Fruit fly (Drosophila melanogaster): ENCODE data around the gene bdwf.

Gene bdwf

DNA sequence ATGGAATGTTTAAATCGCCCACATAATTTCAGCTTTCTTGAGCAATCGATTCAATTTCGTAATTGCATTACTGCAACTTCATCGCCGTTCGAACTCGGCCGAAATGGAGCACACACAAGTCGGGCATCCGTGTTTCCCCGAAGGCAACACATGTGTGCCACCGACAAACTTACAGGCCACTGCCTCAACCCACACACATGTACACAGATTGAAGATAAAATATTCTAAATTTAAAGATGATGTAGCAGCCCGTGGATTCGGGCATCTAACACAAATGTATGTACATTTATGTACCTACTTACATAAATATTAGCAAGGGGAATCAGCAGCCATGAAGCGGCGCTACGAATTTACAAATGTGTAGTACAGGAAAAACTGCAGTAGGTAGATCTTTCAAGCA lies 23.1 kb upstream of the bdwf start:
- TF ChIP-seq CG8478 (optimal IDR thresholded peaks at IDR 0.05): no peak
- no peak for TF ChIP-seq CTCF (optimal IDR thresholded peaks at IDR 0.05)

DNA sequence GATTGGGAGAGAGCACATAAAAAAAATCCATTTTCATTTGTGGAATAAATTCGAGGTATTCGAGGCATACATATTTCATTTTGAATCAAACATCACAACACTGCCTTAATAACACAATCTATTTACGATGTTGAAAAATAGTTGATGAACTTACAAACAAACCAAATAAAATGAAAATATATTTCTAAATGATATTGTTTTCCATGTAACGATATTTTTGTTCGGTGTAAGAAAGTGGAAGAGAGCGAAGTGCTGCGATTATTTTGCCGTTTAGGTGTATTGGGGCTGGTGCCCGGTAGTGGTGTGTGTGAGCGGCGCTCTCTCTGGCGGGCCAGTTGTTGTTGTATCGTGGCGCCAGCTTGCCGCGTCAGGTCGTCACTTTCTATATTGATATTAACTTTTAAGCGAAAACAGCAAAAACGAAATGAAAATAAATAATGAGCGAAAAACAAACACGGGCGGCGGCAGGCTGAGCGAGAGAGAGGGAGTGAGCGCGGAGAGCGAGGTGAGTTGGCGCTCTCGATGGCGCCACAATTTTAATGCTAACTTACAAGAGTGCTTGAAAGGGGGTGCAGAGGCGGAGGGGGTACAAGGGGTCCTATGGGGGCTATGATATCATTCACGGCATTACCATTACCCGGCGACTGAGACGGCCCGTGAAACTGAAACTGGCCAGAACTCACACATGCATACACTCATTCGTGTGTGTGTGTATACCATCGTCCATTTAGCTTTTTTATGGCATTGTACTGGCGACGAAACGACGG lies 22.3 kb upstream of the bdwf start:
- TF ChIP-seq CTCF (optimal IDR thresholded peaks at IDR 0.05): no peak
- no peak for TF ChIP-seq CG8478 (optimal IDR thresholded peaks at IDR 0.05)

DNA sequence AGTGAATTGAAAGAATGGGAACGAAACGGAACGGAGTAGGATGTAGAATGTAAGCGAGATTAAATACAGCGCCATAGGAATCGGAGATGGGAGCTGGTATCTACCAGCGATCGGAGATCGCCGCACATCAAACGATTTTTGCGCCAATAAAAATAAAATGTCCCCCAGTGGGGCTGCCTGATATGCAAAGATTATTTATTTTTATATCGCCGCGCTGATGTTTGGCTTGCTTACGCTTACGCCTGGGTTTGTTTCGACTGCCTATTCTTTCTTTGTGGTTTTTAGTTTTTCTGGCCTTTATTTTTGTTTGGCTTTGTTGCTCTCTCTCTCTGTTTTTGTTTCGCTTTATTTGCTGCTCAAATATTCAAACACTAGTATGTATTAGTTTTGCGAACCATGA lies 20.8 kb upstream of the bdwf start:
- TF ChIP-seq CG8478 (optimal IDR thresholded peaks at IDR 0.05) (no peak), CTCF (optimal IDR thresholded peaks at IDR 0.05) (no peak)

DNA sequence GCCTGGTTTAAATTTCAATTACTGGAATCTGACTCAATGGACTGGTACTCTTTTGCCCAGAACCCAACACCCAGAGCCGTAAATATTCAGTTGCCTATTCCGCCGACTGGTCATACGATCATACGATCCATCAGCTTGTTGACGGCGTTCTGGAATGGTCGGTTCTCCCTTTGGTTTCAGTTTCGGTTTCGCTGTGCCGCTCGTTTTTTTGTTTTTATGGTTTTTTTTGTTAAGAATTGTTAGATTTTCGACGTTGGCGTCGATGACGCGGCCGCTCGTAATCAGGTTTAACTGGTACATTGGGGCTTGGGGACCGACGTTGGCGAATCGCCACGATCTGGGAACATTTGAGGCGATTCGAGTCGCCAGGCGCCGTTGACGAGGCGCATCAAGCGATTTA lies 19.8 kb upstream of the bdwf start:
- TF ChIP-seq CTCF (optimal IDR thresholded peaks at IDR 0.05): no peak
- no peak for TF ChIP-seq CG8478 (optimal IDR thresholded peaks at IDR 0.05)

DNA sequence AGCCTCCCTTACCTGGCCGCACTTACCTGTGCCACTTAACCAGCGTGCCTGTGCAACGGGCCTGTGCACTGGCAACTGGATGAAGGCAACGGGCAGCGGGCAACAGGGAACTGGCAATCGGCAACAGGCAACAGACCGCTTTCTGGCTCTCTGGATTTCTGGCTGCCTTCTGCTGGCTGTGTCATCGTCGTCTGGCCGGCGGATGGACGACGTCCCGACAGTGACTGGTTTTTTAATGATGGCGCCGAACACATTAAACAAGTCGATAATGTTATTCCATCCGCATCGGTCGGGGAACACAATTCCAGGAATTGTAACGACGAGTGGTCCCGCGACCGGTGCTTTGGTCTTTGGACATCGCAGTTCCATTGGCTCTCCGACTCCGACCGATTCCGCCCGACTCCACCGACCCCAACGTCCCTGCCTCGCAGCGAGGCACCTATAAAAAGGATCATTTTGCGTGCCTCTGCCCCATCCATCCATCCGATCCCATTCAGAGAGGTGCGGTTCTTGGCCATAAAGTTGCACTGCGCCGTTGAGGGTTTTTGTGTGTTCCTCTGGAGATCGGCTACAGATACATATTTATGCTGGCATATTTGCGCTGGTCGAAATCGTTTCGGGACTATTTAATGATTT lies 18.9 kb upstream of the bdwf start:
- no peak for TF ChIP-seq CTCF (optimal IDR thresholded peaks at IDR 0.05)
- no peak for TF ChIP-seq CG8478 (optimal IDR thresholded peaks at IDR 0.05)

DNA sequence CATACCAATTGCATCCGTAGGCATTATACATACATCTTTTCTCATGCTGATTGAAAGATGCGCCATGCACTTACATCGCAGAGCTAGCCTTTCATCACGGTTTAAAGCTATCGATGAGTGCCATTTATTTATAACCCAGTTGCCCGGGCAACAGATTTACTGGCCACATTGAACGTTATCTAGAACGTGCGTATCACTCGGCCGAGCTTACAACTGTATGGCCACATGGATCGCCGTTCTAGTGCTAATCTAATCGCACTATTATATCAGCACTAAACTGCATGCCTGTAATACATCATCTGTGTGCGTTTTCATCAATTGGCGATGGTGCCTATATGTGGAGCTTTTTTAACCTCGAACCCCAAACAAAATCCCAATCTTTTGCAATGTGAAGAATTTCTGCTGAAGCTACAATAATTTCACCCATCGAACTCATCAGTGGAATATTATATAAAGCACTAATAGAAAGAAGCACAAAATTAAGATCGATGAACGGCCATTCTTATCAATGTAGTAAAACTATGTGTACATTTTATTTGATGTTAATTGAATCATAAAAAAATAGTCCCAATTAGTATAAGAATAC lies 18.0 kb upstream of the bdwf start:
- no peak for TF ChIP-seq CTCF (optimal IDR thresholded peaks at IDR 0.05)
- TF ChIP-seq CG8478 (optimal IDR thresholded peaks at IDR 0.05): no peak

DNA sequence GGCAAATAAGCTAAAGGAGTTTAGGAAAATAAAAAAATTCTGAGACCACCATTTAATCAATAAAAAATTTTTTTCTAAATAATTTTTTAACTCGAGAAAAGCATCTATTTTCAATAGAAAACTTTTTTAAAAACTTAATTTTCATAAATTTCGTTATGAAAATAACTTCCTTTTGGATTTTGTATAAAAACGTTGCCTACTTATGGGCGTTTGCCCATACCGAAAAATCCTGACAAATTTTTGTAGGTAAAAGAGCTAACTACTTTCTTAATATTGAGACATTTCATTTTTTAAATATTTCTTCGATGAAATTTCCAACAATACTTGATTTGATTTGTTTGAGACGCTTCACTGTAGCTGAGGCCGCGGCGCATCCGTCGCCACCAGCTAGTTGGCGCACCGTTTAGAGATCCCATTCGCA lies 17.3 kb upstream of the bdwf start:
- TF ChIP-seq CG8478 (optimal IDR thresholded peaks at IDR 0.05) (no peak), CTCF (optimal IDR thresholded peaks at IDR 0.05) (no peak)

DNA sequence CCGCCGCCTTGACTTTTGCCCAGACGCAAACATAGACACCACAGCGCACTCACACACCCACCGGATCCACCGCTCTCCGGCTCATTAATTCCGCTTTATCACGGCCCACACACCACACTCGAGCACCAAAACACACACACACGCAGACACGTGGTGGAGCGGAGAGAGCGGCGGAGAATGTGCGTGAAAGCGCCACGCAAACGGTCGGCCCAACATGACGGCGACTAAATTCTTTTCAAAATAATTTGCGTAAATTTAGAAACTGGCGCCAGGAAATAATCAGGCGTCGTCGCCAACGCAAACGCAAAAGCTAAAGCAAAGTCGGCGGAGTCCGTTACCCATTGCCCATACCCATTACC lies 16.9 kb upstream of the bdwf start:
- TF ChIP-seq CG8478 (optimal IDR thresholded peaks at IDR 0.05): no peak
- no peak for TF ChIP-seq CTCF (optimal IDR thresholded peaks at IDR 0.05)

DNA sequence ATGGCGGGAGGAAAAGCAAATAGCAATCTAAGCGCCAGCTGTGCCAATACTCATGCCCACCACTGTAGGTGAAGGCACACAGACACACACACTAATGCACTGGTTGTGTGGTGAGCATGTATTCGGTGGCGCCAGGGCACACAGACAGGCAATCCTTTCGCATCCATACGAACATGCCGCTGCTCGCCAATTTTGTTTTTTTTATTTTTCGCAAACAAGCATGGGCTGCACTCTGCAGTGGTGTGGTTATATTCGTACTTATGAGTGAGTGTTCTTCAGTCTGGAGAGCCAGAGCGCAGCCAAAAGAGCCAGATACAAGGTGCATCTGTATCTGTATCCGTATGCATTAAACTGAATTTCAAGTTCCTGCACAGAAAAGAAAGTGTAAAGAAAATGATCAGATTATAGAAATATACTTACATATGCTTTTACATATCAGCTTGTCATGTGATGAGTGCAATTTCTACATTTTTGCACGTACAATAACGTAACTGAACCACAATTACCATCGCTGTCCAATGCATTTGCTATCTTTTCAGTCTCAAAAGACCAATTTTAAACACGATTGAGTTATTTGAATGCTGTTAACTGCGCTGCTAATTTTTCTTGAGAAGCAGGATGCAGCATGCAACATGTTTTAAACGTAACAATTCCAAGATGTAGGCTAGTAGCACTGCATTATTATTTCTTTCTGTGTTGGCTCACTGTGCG lies 16.3 kb upstream of the bdwf start:
- no peak for TF ChIP-seq CTCF (optimal IDR thresholded peaks at IDR 0.05)
- no peak for TF ChIP-seq CG8478 (optimal IDR thresholded peaks at IDR 0.05)

DNA sequence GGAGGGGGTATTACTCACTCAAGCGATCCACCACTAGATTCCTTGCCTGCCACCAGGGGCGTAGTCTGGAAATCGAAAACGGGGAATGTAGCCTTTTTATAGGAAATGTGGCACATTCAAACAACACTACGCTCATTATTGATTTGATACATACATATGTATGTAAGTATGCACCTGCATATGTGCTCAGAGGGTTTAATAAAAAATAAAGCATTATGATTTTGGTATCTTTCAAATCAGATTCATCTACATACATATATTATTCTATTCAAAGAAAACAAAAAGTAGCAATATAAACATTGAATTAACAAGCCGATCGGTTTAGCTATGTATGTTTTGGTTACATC lies 13.9 kb upstream of the bdwf start:
- TF ChIP-seq CTCF (optimal IDR thresholded peaks at IDR 0.05) (no peak), CG8478 (optimal IDR thresholded peaks at IDR 0.05) (no peak)

DNA sequence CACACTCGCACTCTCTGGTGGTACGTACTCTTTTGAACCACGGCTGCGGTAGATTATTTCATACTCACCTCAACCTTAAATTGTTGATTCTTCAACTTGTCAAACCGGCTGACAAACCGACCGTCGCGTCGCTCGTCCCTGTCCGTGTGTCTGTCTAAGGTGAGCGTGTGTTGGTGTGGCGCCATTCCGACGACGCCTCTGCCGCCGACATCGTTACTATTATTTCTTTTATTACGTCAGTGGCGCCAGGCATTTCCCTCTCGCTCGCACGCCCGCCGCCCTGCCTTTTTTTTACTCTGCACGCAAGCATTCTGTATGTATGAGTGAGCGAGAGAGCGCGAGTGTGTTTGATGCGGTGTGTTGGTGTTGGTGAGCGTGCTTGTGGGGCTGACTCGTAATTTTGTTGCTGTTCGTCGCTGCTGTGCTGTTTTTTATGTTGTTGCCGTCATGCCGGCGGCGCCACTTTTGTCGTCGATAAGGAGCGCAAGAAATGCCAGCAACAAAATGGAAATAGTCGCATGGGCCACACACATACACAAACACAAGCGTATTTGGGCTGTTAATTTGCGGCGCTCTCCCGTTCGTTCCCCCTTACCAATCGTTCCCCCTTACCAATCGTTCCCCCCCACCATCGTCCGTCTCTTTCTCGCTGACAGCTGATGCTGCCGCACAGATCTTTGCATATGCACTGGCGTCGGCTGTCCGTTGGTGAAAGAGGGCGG lies 13.4 kb upstream of the bdwf start:
- peak; percentile 20 to 32 for TF ChIP-seq CTCF (optimal IDR thresholded peaks at IDR 0.05)
- TF ChIP-seq CG8478 (optimal IDR thresholded peaks at IDR 0.05): no peak

DNA sequence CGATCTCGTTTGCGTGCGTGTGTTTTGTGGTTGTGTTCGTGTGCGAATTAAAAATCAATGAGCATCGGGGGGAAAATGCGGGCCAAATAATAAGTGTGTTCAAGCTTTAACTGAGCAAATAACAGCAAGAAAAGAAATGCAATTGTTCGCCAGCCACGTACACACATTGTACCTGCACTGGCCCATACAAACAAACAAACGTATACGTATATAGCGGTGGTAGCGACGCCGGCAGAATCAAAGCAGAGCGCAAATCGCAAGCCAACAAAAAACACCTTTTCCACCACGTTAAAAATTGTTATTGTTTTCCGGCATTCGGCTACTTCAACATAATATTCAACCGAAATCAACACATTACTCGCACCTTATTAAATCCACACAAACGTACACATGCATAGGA lies 11.6 kb upstream of the bdwf start:
- TF ChIP-seq CTCF (optimal IDR thresholded peaks at IDR 0.05) (no peak), CG8478 (optimal IDR thresholded peaks at IDR 0.05) (no peak)

DNA sequence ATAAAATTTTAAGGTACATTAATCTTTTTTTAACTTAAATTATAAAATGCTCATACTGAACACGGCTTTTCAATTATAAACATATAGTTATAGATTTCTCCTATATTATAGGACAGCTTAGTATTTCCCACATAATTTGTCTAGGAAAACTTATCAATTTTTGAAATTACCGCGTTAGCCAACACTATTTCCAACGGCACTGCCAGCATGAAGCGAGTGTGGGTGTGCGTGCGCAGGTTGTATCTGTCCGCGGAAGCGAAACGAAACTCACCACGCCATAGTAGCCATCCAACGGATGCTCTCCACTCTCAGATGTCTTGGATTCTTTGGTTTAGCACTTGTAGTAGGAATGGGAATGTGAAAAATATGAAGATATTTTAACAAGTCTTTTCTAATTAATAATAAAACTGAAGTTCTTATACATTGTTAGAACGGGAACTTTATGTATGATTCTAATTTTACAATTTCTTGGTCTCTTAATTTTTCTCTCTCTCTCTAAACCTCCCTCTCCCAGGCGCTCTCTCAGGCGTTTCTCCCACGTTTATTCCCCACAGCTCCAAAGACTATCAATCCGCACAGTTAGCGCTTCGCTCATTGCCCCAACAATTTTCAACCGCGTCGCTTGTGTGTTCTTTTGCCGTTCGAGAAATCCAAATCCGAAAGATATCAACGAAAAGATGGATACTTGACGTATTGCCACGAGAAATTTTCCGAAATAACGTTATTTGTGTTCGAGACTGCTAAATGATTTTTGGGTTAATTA lies 10.7 kb upstream of the bdwf start, which contains the start of gene Dad:
Gene Dad (plus strand): TSS at position 593 of the 763 bp plus-strand sequence.
- no peak for TF ChIP-seq CG8478 (optimal IDR thresholded peaks at IDR 0.05)
- no peak for TF ChIP-seq CTCF (optimal IDR thresholded peaks at IDR 0.05)

DNA sequence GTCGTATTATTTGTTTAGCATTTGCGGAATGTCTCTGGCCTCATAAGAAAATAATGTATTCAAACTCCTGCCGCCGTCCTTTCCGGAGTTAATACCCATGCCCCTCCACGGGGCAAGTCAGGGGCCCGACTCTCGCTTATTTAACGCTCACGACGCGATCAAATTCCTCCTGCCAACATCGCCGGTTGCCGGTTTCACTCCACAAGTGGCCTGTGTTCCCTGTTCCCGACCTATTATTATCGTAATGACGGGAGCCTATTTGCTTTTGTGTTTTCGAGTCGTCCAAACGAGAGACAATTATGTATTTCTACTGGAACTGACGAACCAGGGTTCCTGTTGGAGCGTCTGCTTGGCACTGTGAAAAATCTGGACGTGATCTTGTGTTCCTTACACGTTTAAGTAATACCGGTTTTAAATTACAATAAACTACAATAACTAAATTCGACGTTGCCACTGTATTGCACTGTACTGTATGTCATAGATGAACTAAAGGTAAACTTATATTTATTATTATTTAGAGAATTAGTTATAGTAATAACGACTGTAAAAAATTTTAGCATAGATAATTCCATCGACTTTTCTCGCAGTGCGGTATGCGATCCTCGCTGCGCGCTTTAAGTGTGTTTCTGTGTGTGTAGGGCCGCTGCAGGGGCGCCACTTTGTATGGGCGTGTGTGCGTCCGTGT lies 9.7 kb upstream of the bdwf start:
- TF ChIP-seq CG8478 (optimal IDR thresholded peaks at IDR 0.05) (no peak), CTCF (optimal IDR thresholded peaks at IDR 0.05) (no peak)

All from S2 (cell line).